Worm (Caenorhabditis elegans) whole organism, L4 larva: Measurements from ENCODE around the gene cdl-1.
A peak's percentile ranks its signal among the peaks of the same experiment; 100 is the strongest.

Source experiments
- F10B5.3 ChIP-seq: sonication (generic microtip); optimal IDR thresholded peaks from 2 replicates; lab custom pipeline; 2016; ENCODE audit warnings: mild to moderate bottlenecking, missing genetic modification characterization, missing compliant biosample characterization
- F26F4.8 ChIP-seq: fragments of 200-800 bp; sonication (Bioruptor generic); conservative IDR thresholded peaks from 2 replicates; pipeline ENCODE4 v1.3.6; 2022; ENCODE audit warnings: missing genetic modification characterization, missing compliant biosample characterization
- F37D6.2 ChIP-seq: sonication (generic microtip); optimal IDR thresholded peaks from 2 replicates; lab custom pipeline; 2016; ENCODE audit warnings: mild to moderate bottlenecking, missing genetic modification characterization, missing compliant biosample characterization
- F49E8.2 ChIP-seq: sonication (generic microtip); optimal IDR thresholded peaks from 2 replicates; lab custom pipeline; 2016; ENCODE audit warnings: missing compliant biosample characterization, mild to moderate bottlenecking, missing genetic modification characterization, borderline replicate concordance
- R02D3.7 ChIP-seq: fragments of 150-350 bp; sonication (generic microtip); optimal IDR thresholded peaks from 3 replicates; lab custom pipeline; 2014; ENCODE audit warnings: missing biosample characterization, missing genetic modification characterization
- Y105C5A.15 ChIP-seq: fragments of 200-800 bp; sonication (Bioruptor generic); IDR thresholded peaks from 2 replicates; pipeline ENCODE4 v1.3.6; 2022; ENCODE audit warnings: missing genetic modification characterization, missing compliant biosample characterization
- Y75B8A.6 ChIP-seq: fragments of 200-800 bp; sonication (Bioruptor generic); IDR thresholded peaks from 2 replicates; pipeline ENCODE4 v1.3.6; 2022; ENCODE audit warnings: missing genetic modification reagents, missing genetic modification characterization, missing compliant biosample characterization
- ZK546.5 ChIP-seq, 2 experiments: sonication (generic microtip); optimal IDR thresholded peaks; 2 replicates each; lab custom pipeline; 2017; ENCODE audit warnings: missing biosample characterization in 2 of 2, missing genetic modification characterization in 2 of 2
- aha-1 ChIP-seq: fragments of 150-350 bp; peaks from one replicate; lab custom pipeline; 2014; ENCODE audit warnings: missing biosample characterization, missing genetic modification characterization
- ama-1 ChIP-seq: fragments of 150-350 bp; optimal IDR thresholded peaks from 2 replicates; lab custom pipeline; 2014; ENCODE audit warnings: inconsistent platforms, mixed read lengths
- arid-1 ChIP-seq: fragments of 200-800 bp; sonication (Bioruptor generic); conservative IDR thresholded peaks from 2 replicates; pipeline ENCODE4 v1.3.6; 2022; ENCODE audit warnings: missing genetic modification reagents, missing genetic modification characterization, missing compliant biosample characterization
- ceh-44 ChIP-seq: fragments of 200-800 bp; sonication (Bioruptor generic); IDR thresholded peaks from 2 replicates; pipeline ENCODE4 v1.3.6; 2022; ENCODE audit warnings: missing genetic modification reagents, missing genetic modification characterization, missing compliant biosample characterization
- daf-16 ChIP-seq, 3 experiments: sonication (generic microtip); optimal IDR thresholded peaks; 2 replicates each; lab custom pipeline; 2016 to 2017; ENCODE audit warnings: missing genetic modification characterization in 3 of 3, missing genetic modification reagents in 3 of 3, mild to moderate bottlenecking in 2 of 3, missing compliant biosample characterization in 2 of 3, missing biosample characterization in 1 of 3, moderate library complexity in 1 of 3
- daf-19 ChIP-seq: fragments of 200-800 bp; sonication (Bioruptor generic); conservative IDR thresholded peaks from 2 replicates; pipeline ENCODE4 v1.3.6; 2022; ENCODE audit warnings: missing genetic modification characterization, missing compliant biosample characterization
- dmd-8 ChIP-seq: fragments of 200-800 bp; sonication (Bioruptor generic); IDR thresholded peaks from 2 replicates; pipeline ENCODE4 v1.3.6; 2022; ENCODE audit warnings: missing genetic modification characterization, missing compliant biosample characterization
- dmd-9 ChIP-seq: fragments of 200-800 bp; sonication (Bioruptor generic); IDR thresholded peaks from 2 replicates; pipeline ENCODE4 v1.3.6; 2022; ENCODE audit warnings: missing genetic modification reagents, missing genetic modification characterization, missing compliant biosample characterization
- duxl-1 ChIP-seq: sonication (generic microtip); optimal IDR thresholded peaks from 2 replicates; lab custom pipeline; 2016; ENCODE audit warnings: mild to moderate bottlenecking, missing genetic modification characterization, moderate library complexity, missing compliant biosample characterization; ENCODE audit not compliant: poor library complexity
- dve-1 ChIP-seq: sonication (generic microtip); optimal IDR thresholded peaks from 2 replicates; lab custom pipeline; 2017; ENCODE audit warnings: antibody characterized with exemption, mild to moderate bottlenecking, missing genetic modification characterization, missing compliant biosample characterization; ENCODE audit not compliant: insufficient read depth
- fkh-10 ChIP-seq: fragments of 150-350 bp; optimal IDR thresholded peaks from 2 replicates; lab custom pipeline; 2014; ENCODE audit warnings: missing biosample characterization, missing genetic modification reagents, missing genetic modification characterization
- hif-1 ChIP-seq, 2 experiments: sonication (generic microtip); optimal IDR thresholded peaks; 2 replicates each; lab custom pipeline; 2016 to 2017; ENCODE audit warnings: missing compliant biosample characterization in 2 of 2, missing genetic modification characterization in 2 of 2, missing genetic modification reagents in 2 of 2, missing genotype in 2 of 2, mild to moderate bottlenecking in 1 of 2
- hlh-30 ChIP-seq: sonication (generic microtip); optimal IDR thresholded peaks from 2 replicates; lab custom pipeline; 2017; ENCODE audit warnings: antibody characterized with exemption, mild to moderate bottlenecking, missing genetic modification characterization, missing compliant biosample characterization; ENCODE audit not compliant: insufficient read depth
- jun-1 ChIP-seq: fragments of 150-350 bp; optimal IDR thresholded peaks from 2 replicates; lab custom pipeline; 2014; ENCODE audit warnings: missing biosample characterization, missing genetic modification reagents, missing genetic modification characterization
- lim-7 ChIP-seq: fragments of 200-800 bp; sonication (Bioruptor generic); IDR thresholded peaks from 2 replicates; pipeline ENCODE4 v1.3.6; 2022; ENCODE audit warnings: missing genetic modification characterization, missing compliant biosample characterization
- lin-13 ChIP-seq: fragments of 150-350 bp; optimal IDR thresholded peaks from 2 replicates; lab custom pipeline; 2014; ENCODE audit warnings: missing biosample characterization, missing genetic modification reagents, missing genetic modification characterization
- lin-15B ChIP-seq: fragments of 150-350 bp; sonication (generic microtip); optimal IDR thresholded peaks from 3 replicates; lab custom pipeline; 2014; ENCODE audit warnings: missing biosample characterization, missing genetic modification characterization
- lin-29 ChIP-seq: fragments of 200-800 bp; sonication (Bioruptor generic); IDR thresholded peaks from 2 replicates; pipeline ENCODE4 v1.3.6; 2022; ENCODE audit warnings: missing genetic modification reagents, missing genetic modification characterization, missing compliant biosample characterization
- lin-38 ChIP-seq: fragments of 200-800 bp; sonication (Bioruptor generic); IDR thresholded peaks from 2 replicates; pipeline ENCODE4 v1.3.6; 2022; ENCODE audit warnings: missing genetic modification reagents, missing genetic modification characterization, missing compliant biosample characterization
- lir-3 ChIP-seq: sonication (generic microtip); optimal IDR thresholded peaks from 2 replicates; lab custom pipeline; 2016; ENCODE audit warnings: mild to moderate bottlenecking, missing genetic modification characterization, missing compliant biosample characterization
- lsy-2 ChIP-seq, 2 experiments: fragments of 150-350 bp in 1 of 2; sonication (generic microtip) in 1 of 2; optimal IDR thresholded peaks; 2 replicates each; lab custom pipeline; 2014 to 2017; ENCODE audit warnings: missing biosample characterization in 2 of 2, missing genetic modification characterization in 2 of 2
- mdl-1 ChIP-seq, 2 experiments: fragments of 150-350 bp in 1 of 2; sonication (generic microtip) in 1 of 2; optimal IDR thresholded peaks; 2 replicates each; lab custom pipeline; 2014 to 2017; ENCODE audit warnings: missing biosample characterization in 2 of 2, missing genetic modification characterization in 2 of 2
- mes-2 ChIP-seq: sonication (generic microtip); optimal IDR thresholded peaks from 2 replicates; lab custom pipeline; 2016; ENCODE audit warnings: missing genotype, mild to moderate bottlenecking, missing genetic modification characterization, missing compliant biosample characterization; ENCODE audit not compliant: poor library complexity, severe bottlenecking
- mxl-2 ChIP-seq: fragments of 200-800 bp; sonication (Bioruptor generic); conservative IDR thresholded peaks from 2 replicates; pipeline ENCODE4 v1.3.6; 2022; ENCODE audit warnings: missing genetic modification reagents, missing genetic modification characterization, missing compliant biosample characterization
- nhr-10 ChIP-seq: fragments of 150-350 bp; optimal IDR thresholded peaks from 2 replicates; lab custom pipeline; 2014; ENCODE audit warnings: missing biosample characterization, missing genetic modification characterization
- nhr-111 ChIP-seq: fragments of 200-800 bp; sonication (Bioruptor generic); optimal IDR thresholded peaks from 2 replicates; lab custom pipeline; 2018; ENCODE audit warnings: mild to moderate bottlenecking, missing genetic modification characterization, missing compliant biosample characterization
- nhr-25 ChIP-seq: sonication (generic microtip); optimal IDR thresholded peaks from 2 replicates; lab custom pipeline; 2017; ENCODE audit warnings: missing genetic modification characterization, mild to moderate bottlenecking, missing compliant biosample characterization, antibody characterized with exemption, moderate library complexity, borderline replicate concordance; ENCODE audit not compliant: insufficient read depth
- nhr-28 ChIP-seq: fragments of 150-350 bp; optimal IDR thresholded peaks from 2 replicates; lab custom pipeline; 2014; ENCODE audit warnings: missing biosample characterization, missing genetic modification characterization
- nhr-41 ChIP-seq: fragments of 200-800 bp; sonication (Bioruptor generic); IDR thresholded peaks from 2 replicates; pipeline ENCODE4 v1.3.6; 2022; ENCODE audit warnings: missing genetic modification reagents, missing genetic modification characterization, missing compliant biosample characterization
- nhr-77 ChIP-seq: fragments of 150-350 bp; optimal IDR thresholded peaks from 2 replicates; lab custom pipeline; 2014; ENCODE audit warnings: missing biosample characterization, missing genetic modification characterization
- pha-4 ChIP-seq, 2 experiments: fragments of 150-350 bp in 1 of 2; fragments of 200-800 bp in 1 of 2; sonication (Bioruptor generic) in 1 of 2; IDR thresholded peaks in 1 of 2; optimal IDR thresholded peaks in 1 of 2; 2 replicates each; pipeline versions ENCODE4 v1.3.6 to Lab custom; 2014 to 2022; ENCODE audit warnings: missing genetic modification characterization in 2 of 2, missing genetic modification reagents in 2 of 2, missing biosample characterization in 1 of 2, missing compliant biosample characterization in 1 of 2
- php-3 ChIP-seq: fragments of 200-800 bp; sonication (Bioruptor generic); IDR thresholded peaks from 2 replicates; pipeline ENCODE4 v1.3.6; 2022; ENCODE audit warnings: missing genetic modification reagents, missing genetic modification characterization, missing compliant biosample characterization
- pqm-1 ChIP-seq: sonication (generic microtip); optimal IDR thresholded peaks from 2 replicates; lab custom pipeline; 2017; ENCODE audit warnings: missing biosample characterization, missing genetic modification characterization
- rbr-2 ChIP-seq: sonication (generic microtip); optimal IDR thresholded peaks from 2 replicates; lab custom pipeline; 2016; ENCODE audit warnings: missing genotype, missing genetic modification characterization, missing compliant biosample characterization
- snpc-4 ChIP-seq: fragments of 150-350 bp; optimal IDR thresholded peaks from 2 replicates; lab custom pipeline; 2014; ENCODE audit warnings: missing biosample characterization, missing genetic modification characterization
- unc-130 ChIP-seq: sonication (generic microtip); optimal IDR thresholded peaks from 2 replicates; lab custom pipeline; 2016; ENCODE audit warnings: missing genetic modification reagents, missing genetic modification characterization, missing compliant biosample characterization
- unc-62 ChIP-seq, 3 experiments: fragments of 150-350 bp in 1 of 3; sonication (generic microtip); optimal IDR thresholded peaks in 2 of 3; peaks in 1 of 3; 1 replicate in 1 of 3; 2 replicates in 2 of 3; lab custom pipeline; 2014 to 2017; ENCODE audit warnings: missing biosample characterization in 3 of 3, missing genetic modification characterization in 3 of 3, missing genetic modification reagents in 3 of 3, missing genotype in 1 of 3
- zfp-2 ChIP-seq: sonication (generic microtip); optimal IDR thresholded peaks from 2 replicates; lab custom pipeline; 2016; ENCODE audit warnings: mild to moderate bottlenecking, missing genetic modification characterization, missing compliant biosample characterization

cdl-1 gene

DNA sequence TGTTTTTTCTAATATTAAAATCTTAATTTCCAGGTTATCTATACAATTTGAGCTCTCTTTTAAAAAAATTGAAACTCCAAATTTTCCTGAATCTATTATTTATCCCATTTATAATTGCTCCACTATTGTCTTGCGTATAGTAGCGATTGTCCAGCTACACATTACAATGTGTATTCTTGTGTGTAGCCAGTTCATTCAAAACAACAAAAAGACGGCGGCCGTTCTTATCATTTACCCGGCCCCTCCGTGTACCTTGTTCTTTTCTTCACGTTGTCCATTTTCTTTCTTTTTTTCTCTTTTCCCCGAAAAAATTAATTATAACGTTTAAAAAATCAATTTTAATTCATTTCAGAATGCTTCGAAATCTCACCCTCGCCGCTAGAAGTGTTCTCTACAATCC lies 35.4 kb downstream of the cdl-1 start, which contains the start of gene ech-4:
ech-4 (plus strand) TSS at position 353 of the 400 bp plus-strand sequence.
- TF ChIP-seq nhr-28 (peak; percentile 56), ceh-44 (GFP tag; lab: Robert Waterston, UW) (no peak), daf-16 (GFP tag; optimal IDR thresholded peaks at IDR 0.05; lab: Kevin White, UChicago) (no peak), daf-16 (tag; optimal IDR thresholded peaks at IDR 0.05; lab: Kevin White, UChicago) (peak; percentile 63), F37D6.2 (tag; lab: Kevin White, UChicago) (no peak), pqm-1 (tag; lab: Kevin White, UChicago) (peak; percentile 9), lim-7 (GFP tag; lab: Robert Waterston, UW) (no peak), lin-38 (GFP tag; lab: Robert Waterston, UW) (peak; percentile 17; the same call in 1 of the 2 replicates)

DNA sequence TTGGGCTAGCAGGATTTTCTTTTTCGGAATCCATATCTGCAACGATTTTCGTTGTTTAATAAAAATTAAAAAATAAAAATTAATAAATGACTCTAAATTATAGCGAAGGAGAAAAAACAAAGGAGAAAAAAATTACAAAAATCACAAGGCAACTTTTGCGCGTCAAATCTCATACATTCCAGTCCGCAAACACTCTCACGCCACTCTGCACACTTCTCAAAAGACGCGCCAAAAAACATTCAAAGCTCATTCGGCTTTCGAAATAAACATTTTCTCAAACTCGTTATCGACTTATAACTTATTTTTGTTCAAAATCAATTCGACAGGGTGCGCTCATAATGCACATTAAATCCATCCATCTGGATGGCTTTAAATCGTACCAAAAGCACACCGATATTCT lies 38.8 kb downstream of the cdl-1 start, which contains the start of the genes R06F6.12 and mix-1:
R06F6.12 (minus strand) TSS at position 36 of the 400 bp plus-strand sequence.
mix-1 (plus strand) TSS at position 201 of the 400 bp plus-strand sequence.
- TF ChIP-seq mxl-2 (no peak), unc-62 (GFP tag; optimal IDR thresholded peaks at IDR 0.05 in 1 of 2; lab: Kevin White, UChicago) (no peak), unc-62 (tag; optimal IDR thresholded peaks at IDR 0.05; lab: Kevin White, UChicago) (no peak), fkh-10 (no peak), Y75B8A.6 (no peak), ama-1 (lab: Kevin White, UChicago) (no peak), snpc-4 (no peak), nhr-10 (tag; lab: Kevin White, UChicago) (no peak), Y105C5A.15 (no peak), R02D3.7 (tag; lab: Kevin White, UChicago) (no peak), hlh-30 (tag; lab: Kevin White, UChicago) (peak; percentile 75), ZK546.5 (tag; optimal IDR thresholded peaks at IDR 0.05; lab: Kevin White, UChicago) (no peak), daf-19 (GFP tag; lab: Robert Waterston, UW) (no peak), lsy-2 (tag; optimal IDR thresholded peaks at IDR 0.05; lab: Kevin White, UChicago) (peak; percentile 10 to 83), nhr-41 (GFP tag; lab: Robert Waterston, UW) (no peak), hif-1 (tag; optimal IDR thresholded peaks at IDR 0.05; lab: Kevin White, UChicago) (peak in 1 of 2 experiments; percentile 6), daf-16 (GFP tag; optimal IDR thresholded peaks at IDR 0.05; lab: Kevin White, UChicago) (no peak), daf-16 (tag; optimal IDR thresholded peaks at IDR 0.05; lab: Kevin White, UChicago) (peak; percentile 47), lin-13 (GFP tag; lab: Kevin White, UChicago) (no peak), F49E8.2 (tag; lab: Kevin White, UChicago) (no peak), duxl-1 (tag; lab: Kevin White, UChicago) (no peak), mdl-1 (tag; optimal IDR thresholded peaks at IDR 0.05; lab: Kevin White, UChicago) (no peak), mes-2 (tag; lab: Kevin White, UChicago) (peak; percentile 79), lir-3 (tag; lab: Kevin White, UChicago) (no peak), unc-130 (GFP tag; lab: Kevin White, UChicago) (peak; percentile 18), lin-29 (GFP tag; lab: Robert Waterston, UW) (no peak), dmd-8 (GFP tag; lab: Robert Waterston, UW) (no peak), arid-1 (GFP tag; lab: Robert Waterston, UW) (0 out of 2 replicates have a peak, but pooled peaks have one; percentile 38), ceh-44 (GFP tag; lab: Robert Waterston, UW) (no peak), nhr-25 (tag; lab: Kevin White, UChicago) (no peak), lin-15B (tag; lab: Kevin White, UChicago) (no peak), zfp-2 (no peak), F10B5.3 (tag; lab: Kevin White, UChicago) (no peak), nhr-77 (tag; lab: Kevin White, UChicago) (no peak), dve-1 (peak; percentile 40), jun-1 (tag; lab: Kevin White, UChicago) (no peak), dmd-9 (GFP tag; lab: Robert Waterston, UW) (no peak), php-3 (GFP tag; lab: Robert Waterston, UW) (no peak), nhr-111 (GFP tag; lab: Kevin White, UChicago) (no peak), pha-4 (GFP tag; IDR thresholded peaks at IDR 0.05; lab: Robert Waterston, UW) (0 out of 2 replicates have a peak, but pooled peaks have one; percentile 38), pha-4 (tag; optimal IDR thresholded peaks at IDR 0.05; lab: Kevin White, UChicago) (peak; percentile 46), F26F4.8 (GFP tag; lab: Robert Waterston, UW) (no peak), rbr-2 (tag; lab: Kevin White, UChicago) (peak; percentile 41), aha-1 (tag; lab: Kevin White, UChicago) (peak; percentile 63), F37D6.2 (tag; lab: Kevin White, UChicago) (no peak)
